Worm (Caenorhabditis elegans): ENCODE data around the gene daf-12.

The daf-12 gene

DNA sequence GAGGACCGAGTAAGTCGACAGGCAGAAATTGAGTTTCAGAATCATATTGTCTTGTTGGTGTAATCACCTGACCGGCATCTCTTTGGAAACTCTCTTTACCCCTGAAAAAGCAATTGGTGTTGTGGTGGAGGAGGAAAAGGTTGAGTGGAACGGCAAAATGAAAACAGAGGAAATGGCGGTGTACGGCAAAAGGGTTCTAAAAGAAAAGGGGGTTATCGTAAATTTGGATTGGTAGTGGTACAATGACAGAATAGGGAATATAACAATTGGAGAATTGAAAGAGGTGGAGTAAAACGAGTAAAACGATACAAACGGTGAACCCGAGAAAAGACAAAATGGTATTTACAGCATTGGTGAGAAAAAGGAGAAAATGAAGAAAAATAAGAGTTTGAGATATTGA is 42.5 kb upstream of the daf-12 start, which contains the start of gene sdn-1:
Gene sdn-1, minus strand, starts transcription at position 101 of the 400 bp plus-strand sequence.
- no peak for TF ChIP-seq rcor-1 (GFP tag; IDR thresholded peaks at IDR 0.05)
- TF ChIP-seq let-607 (tag; optimal IDR thresholded peaks at IDR 0.05): no peak
- TF ChIP-seq aptf-3 (GFP tag; IDR thresholded peaks at IDR 0.05): no peak
- TF ChIP-seq tbx-9 (tag; optimal IDR thresholded peaks at IDR 0.05; ENCODE audit: borderline replicate concordance): no peak

DNA sequence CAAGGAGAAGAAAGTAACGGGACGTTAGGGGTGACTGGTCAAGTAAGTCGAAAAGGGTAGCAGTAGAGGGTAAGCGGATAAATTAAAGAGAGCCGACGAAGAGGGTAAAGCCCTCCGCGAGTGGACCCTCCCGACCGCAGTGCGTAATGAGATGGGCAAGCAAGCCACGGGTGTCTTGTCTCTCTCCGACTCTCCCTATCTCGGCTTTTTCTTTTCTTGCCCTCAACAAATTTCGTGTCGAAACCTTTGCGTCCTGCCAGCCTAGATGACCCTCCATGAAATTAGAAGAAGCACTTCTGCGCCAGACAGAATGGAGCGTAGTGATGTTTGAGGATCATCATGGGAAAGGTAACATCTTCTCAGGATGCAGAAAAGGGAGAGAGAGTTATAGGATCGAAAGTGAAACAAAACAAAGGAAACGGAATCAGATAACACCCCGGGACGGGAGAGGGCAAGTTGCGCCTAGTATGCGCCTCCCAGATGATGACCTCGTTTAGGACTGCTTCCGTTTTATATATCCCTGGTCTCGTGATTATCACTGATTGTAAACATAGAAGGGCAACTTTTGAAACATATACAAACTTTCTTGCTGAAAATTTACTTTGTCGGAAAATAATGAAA is 41.8 kb upstream of the daf-12 start:
- TF ChIP-seq F57C9.4 (tag; optimal IDR thresholded peaks at IDR 0.05) (no peak), lin-26 (GFP tag; IDR thresholded peaks at IDR 0.05) (no peak), ets-4 (GFP tag; optimal IDR thresholded peaks at IDR 0.05) (no peak), T26A5.8 (tag; optimal IDR thresholded peaks at IDR 0.05) (no peak), attf-5 (GFP tag; optimal IDR thresholded peaks at IDR 0.05) (no peak), hmg-1.2 (GFP tag; IDR thresholded peaks at IDR 0.05) (no peak), ekl-4 (GFP tag; IDR thresholded peaks at IDR 0.05) (0 out of 2 replicates have a peak, but pooled peaks have one; percentile 19), repo-1 (tag; optimal IDR thresholded peaks at IDR 0.05) (no peak), lin-40 (tag; optimal IDR thresholded peaks at IDR 0.05) (no peak), tbx-9 (tag; optimal IDR thresholded peaks at IDR 0.05; ENCODE audit: borderline replicate concordance) (no peak), Y56A3A.18 (GFP tag; IDR thresholded peaks at IDR 0.05) (0 out of 2 replicates have a peak, but pooled peaks have one; percentile 21), sdz-38 (tag; optimal IDR thresholded peaks at IDR 0.05) (no peak), attf-6 (GFP tag; IDR thresholded peaks at IDR 0.05) (no peak), zfh-2 (GFP tag; conservative IDR thresholded peaks at IDR 0.05) (peak; percentile 80), madf-6 (GFP tag; IDR thresholded peaks at IDR 0.05) (no peak), B0019.2 (GFP tag; conservative IDR thresholded peaks at IDR 0.05) (no peak), atf-7 (tag; optimal IDR thresholded peaks at IDR 0.05) (no peak), die-1 (tag; optimal IDR thresholded peaks at IDR 0.05) (no peak), lin-35 (GFP tag; optimal IDR thresholded peaks at IDR 0.05) (no peak), him-1 (tag; optimal IDR thresholded peaks at IDR 0.05) (no peak), madf-10 (tag; optimal IDR thresholded peaks at IDR 0.05) (no peak), snpc-4 (GFP tag; optimal IDR thresholded peaks at IDR 0.05) (no peak), snpc-4 (tag; optimal IDR thresholded peaks at IDR 0.05) (no peak), ceh-91 (GFP tag; IDR thresholded peaks at IDR 0.05) (no peak), akir-1 (GFP tag; optimal IDR thresholded peaks at IDR 0.05) (no peak), ccch-3 (GFP tag; optimal IDR thresholded peaks at IDR 0.05) (no peak)

DNA sequence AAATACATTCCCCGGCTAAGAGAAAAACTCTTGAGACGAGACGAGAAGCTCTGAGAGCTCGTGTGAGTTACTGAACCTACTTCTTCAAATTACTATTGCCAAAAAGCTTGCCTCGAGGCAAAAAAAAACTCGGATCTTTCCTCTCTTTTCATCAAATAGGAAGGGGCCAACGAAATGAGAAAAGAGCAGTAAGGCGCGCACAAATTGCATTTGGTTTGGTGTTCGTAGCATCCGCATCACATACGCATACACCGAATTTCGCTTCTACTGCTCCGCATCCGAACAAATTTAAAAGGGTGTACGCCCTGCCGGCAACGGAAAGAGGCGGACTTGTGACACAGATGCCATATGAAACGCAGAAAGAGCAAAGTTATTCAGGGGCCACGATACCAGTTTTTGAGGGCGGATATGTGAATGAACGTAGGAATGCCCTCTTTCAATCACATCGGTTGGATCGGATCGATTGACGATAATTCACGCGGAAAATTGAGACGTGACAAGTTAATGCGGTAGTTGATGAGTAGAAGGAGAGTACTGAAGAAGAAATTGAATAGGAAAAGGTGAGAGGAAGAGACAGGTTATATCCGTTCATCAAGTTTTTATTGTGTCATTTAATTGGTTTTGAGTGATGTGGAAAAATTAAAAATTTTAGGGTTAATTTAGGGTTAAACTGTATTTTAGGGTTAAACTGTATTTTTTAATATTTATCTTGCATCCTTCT is 40.8 kb upstream of the daf-12 start:
- TF ChIP-seq F23B12.7 (tag; optimal IDR thresholded peaks at IDR 0.05; ENCODE audit: insufficient read depth): no peak
- TF ChIP-seq F57A8.1 (GFP tag; optimal IDR thresholded peaks at IDR 0.05): no peak
- no peak for TF ChIP-seq dox-1 (GFP tag; IDR thresholded peaks at IDR 0.05)
- TF ChIP-seq rcor-1 (GFP tag; IDR thresholded peaks at IDR 0.05): no peak
- TF ChIP-seq hmg-20 (GFP tag; IDR thresholded peaks at IDR 0.05): no peak
- no peak for TF ChIP-seq sptf-2 (GFP tag; optimal IDR thresholded peaks at IDR 0.05)
- no peak for TF ChIP-seq F37B4.10 (GFP tag; IDR thresholded peaks at IDR 0.05)
- TF ChIP-seq snpc-4 (GFP tag; optimal IDR thresholded peaks at IDR 0.05): no peak
- no peak for TF ChIP-seq snpc-4 (tag; optimal IDR thresholded peaks at IDR 0.05)
- no peak for TF ChIP-seq ztf-26 (tag; optimal IDR thresholded peaks at IDR 0.05)
- no peak for TF ChIP-seq lsy-27 (tag; optimal IDR thresholded peaks at IDR 0.05; ENCODE audit: borderline replicate concordance, insufficient read depth)
- TF ChIP-seq B0336.3 (GFP tag; IDR thresholded peaks at IDR 0.05): no peak
- no peak for TF ChIP-seq ceh-91 (GFP tag; IDR thresholded peaks at IDR 0.05)
- no peak for TF ChIP-seq hlh-26 (GFP tag; conservative IDR thresholded peaks at IDR 0.05)
- no peak for TF ChIP-seq snpc-1.1 (tag; optimal IDR thresholded peaks at IDR 0.05; ENCODE audit: insufficient read depth)
